Worm (Caenorhabditis elegans) whole organism, L1 larva: Measurements from ENCODE around the gene inf-1.
A peak's percentile ranks its signal among the peaks of the same experiment; 100 is the strongest.

ENCODE experiments used
- C34B4.2 ChIP-seq: sonication (generic microtip); optimal IDR thresholded peaks from 2 replicates; lab custom pipeline; 2017; ENCODE audit warnings: mild to moderate bottlenecking, missing genetic modification characterization, missing compliant biosample characterization
- aly-2 ChIP-seq: fragments of 150-350 bp; optimal IDR thresholded peaks from 2 replicates; lab custom pipeline; 2014; ENCODE audit warnings: missing biosample characterization, missing genetic modification characterization
- ces-1 ChIP-seq: fragments of 150-350 bp; optimal IDR thresholded peaks from 2 replicates; lab custom pipeline; 2014; ENCODE audit warnings: missing biosample characterization, missing genetic modification reagents, missing genetic modification characterization
- efl-1 ChIP-seq, 4 experiments: fragments of 150-350 bp; optimal IDR thresholded peaks in 3 of 4; peaks in 1 of 4; 1 replicate in 1 of 4; 2 replicates in 3 of 4; lab custom pipeline; 2014; ENCODE audit warnings: missing biosample characterization in 2 of 4, missing genetic modification characterization in 2 of 4, missing genetic modification reagents in 2 of 4
- egl-27 ChIP-seq, 2 experiments: fragments of 150-350 bp in 1 of 2; sonication (generic microtip); optimal IDR thresholded peaks; 3 replicates each; lab custom pipeline; 2017 to 2018; ENCODE audit warnings: missing biosample characterization in 2 of 2, missing genetic modification characterization in 2 of 2, missing genetic modification reagents in 2 of 2
- fkh-4 ChIP-seq: sonication (generic microtip); optimal IDR thresholded peaks from 2 replicates; lab custom pipeline; 2016; ENCODE audit warnings: missing compliant biosample characterization, missing genetic modification characterization, borderline replicate concordance
- nhr-85 ChIP-seq: sonication (generic microtip); peaks from one replicate; lab custom pipeline; 2016; ENCODE audit warnings: missing genetic modification characterization, inconsistent platforms, missing compliant biosample characterization
- zag-1 ChIP-seq: fragments of 150-350 bp; optimal IDR thresholded peaks from 2 replicates; lab custom pipeline; 2014; ENCODE audit warnings: missing biosample characterization, missing genetic modification characterization

- no peak for TF ChIP-seq ces-1 (GFP tag; lab: Kevin White, UChicago)
- no peak for TF ChIP-seq fkh-4 (tag; lab: Kevin White, UChicago)
- TF ChIP-seq efl-1 (optimal IDR thresholded peaks at IDR 0.05; lab: Kevin White, UChicago): peak; percentile 91 to 95
- TF ChIP-seq efl-1 (GFP tag; optimal IDR thresholded peaks at IDR 0.05 in 1 of 2; lab: Kevin White, UChicago): peak; percentile 90 to 99
- TF ChIP-seq C34B4.2: no peak
- TF ChIP-seq nhr-85 (tag; lab: Kevin White, UChicago): no peak
- TF ChIP-seq egl-27 (tag; optimal IDR thresholded peaks at IDR 0.05; lab: Kevin White, UChicago): no peak
- TF ChIP-seq aly-2 (tag; lab: Kevin White, UChicago): no peak
- TF ChIP-seq zag-1 (tag; lab: Kevin White, UChicago): no peak
Observed at ce11 chrIII:6968080-6968639, 38.2 kb downstream of the inf-1 start, which contains the start of gene panl-2.
